Worm (Caenorhabditis elegans): ENCODE measurements around the gene C28H8.2.
A peak's percentile ranks its signal among the peaks of the same experiment; 100 is the strongest.

The C28H8.2 gene

ce11 chrIII:5950756-5951345 lies 30.7 kb downstream of the C28H8.2 start (continued):
- no peak for TF ChIP-seq ztf-11 (tag; optimal IDR thresholded peaks at IDR 0.05)
- no peak for TF ChIP-seq nhr-11 (tag; optimal IDR thresholded peaks at IDR 0.05)
- no peak for TF ChIP-seq fkh-2 (tag; optimal IDR thresholded peaks at IDR 0.05)
- TF ChIP-seq elt-2 (tag; optimal IDR thresholded peaks at IDR 0.05): peak; percentile 75
- no peak for TF ChIP-seq nhr-237 (tag; optimal IDR thresholded peaks at IDR 0.05)
- TF ChIP-seq nhr-67 (tag; optimal IDR thresholded peaks at IDR 0.05): no peak
- TF ChIP-seq nhr-28 (tag; optimal IDR thresholded peaks at IDR 0.05): no peak
- no peak for TF ChIP-seq unc-62 (GFP tag; optimal IDR thresholded peaks at IDR 0.05)
- no peak for TF ChIP-seq pha-4 (tag; optimal IDR thresholded peaks at IDR 0.05)
- TF ChIP-seq tbx-2 (tag; optimal IDR thresholded peaks at IDR 0.05): no peak
- no peak for TF ChIP-seq fos-1 (tag; optimal IDR thresholded peaks at IDR 0.05)
- no peak for TF ChIP-seq egl-27 (tag; optimal IDR thresholded peaks at IDR 0.05)
- no peak for TF ChIP-seq nhr-76 (tag; optimal IDR thresholded peaks at IDR 0.05)
- no peak for TF ChIP-seq sea-2 (GFP tag; optimal IDR thresholded peaks at IDR 0.05)
- no peak for TF ChIP-seq nhr-23 (tag; optimal IDR thresholded peaks at IDR 0.05)
- no peak for TF ChIP-seq R02D3.7 (tag; optimal IDR thresholded peaks at IDR 0.05)
- TF ChIP-seq egl-5 (tag; optimal IDR thresholded peaks at IDR 0.05): no peak
- TF ChIP-seq aly-2 (tag; optimal IDR thresholded peaks at IDR 0.05): no peak
- TF ChIP-seq ceh-82 (tag; optimal IDR thresholded peaks at IDR 0.05): no peak
- TF ChIP-seq nhr-43 (tag; optimal IDR thresholded peaks at IDR 0.05; ENCODE audit: poor library complexity, severe bottlenecking): peak; percentile 27

- TF ChIP-seq pha-4 (tag; optimal IDR thresholded peaks at IDR 0.05): no peak
- no peak for TF ChIP-seq nhr-237 (tag; optimal IDR thresholded peaks at IDR 0.05)
- no peak for TF ChIP-seq ceh-9 (tag; optimal IDR thresholded peaks at IDR 0.05)
- TF ChIP-seq tbx-2 (tag; optimal IDR thresholded peaks at IDR 0.05): no peak
- no peak for TF ChIP-seq pqm-1 (tag; optimal IDR thresholded peaks at IDR 0.05)
- TF ChIP-seq elt-2 (tag; optimal IDR thresholded peaks at IDR 0.05): no peak
- TF ChIP-seq daf-12 (tag; optimal IDR thresholded peaks at IDR 0.05): no peak
- TF ChIP-seq R02D3.7 (tag; optimal IDR thresholded peaks at IDR 0.05): no peak
- TF ChIP-seq nhr-23 (tag; optimal IDR thresholded peaks at IDR 0.05): peak; percentile 27
- no peak for TF ChIP-seq ztf-4 (tag; optimal IDR thresholded peaks at IDR 0.05)
- TF ChIP-seq ama-1 (optimal IDR thresholded peaks at IDR 0.05): peak; percentile 58
- no peak for TF ChIP-seq nhr-28 (tag; optimal IDR thresholded peaks at IDR 0.05)
- TF ChIP-seq elt-1 (tag; optimal IDR thresholded peaks at IDR 0.05): no peak
- peak; percentile 22 for TF ChIP-seq mdl-1 (tag; optimal IDR thresholded peaks at IDR 0.05)
- peak; percentile 87 for TF ChIP-seq nhr-25 (tag; optimal IDR thresholded peaks at IDR 0.05)
- TF ChIP-seq nhr-11 (tag; optimal IDR thresholded peaks at IDR 0.05): no peak
- peak; percentile 13 for TF ChIP-seq nfya-1 (tag; optimal IDR thresholded peaks at IDR 0.05; ENCODE audit: insufficient read depth)
- no peak for TF ChIP-seq zag-1 (tag; optimal IDR thresholded peaks at IDR 0.05)
- no peak for TF ChIP-seq nhr-77 (tag; optimal IDR thresholded peaks at IDR 0.05)
- TF ChIP-seq nhr-67 (tag; optimal IDR thresholded peaks at IDR 0.05): no peak
Observed at ce11 chrIII:5951589-5952378, 31.7 kb downstream of the C28H8.2 start.

- no peak for TF ChIP-seq sea-2 (GFP tag; optimal IDR thresholded peaks at IDR 0.05)
- TF ChIP-seq nhr-77 (tag; optimal IDR thresholded peaks at IDR 0.05): peak; percentile 40
- peak; percentile 12 for TF ChIP-seq pha-4 (tag; optimal IDR thresholded peaks at IDR 0.05)
- no peak for TF ChIP-seq unc-39 (tag; optimal IDR thresholded peaks at IDR 0.05)
- TF ChIP-seq nhr-23 (tag; optimal IDR thresholded peaks at IDR 0.05): peak; percentile 42
- TF ChIP-seq zag-1 (tag; optimal IDR thresholded peaks at IDR 0.05): no peak
- peak; percentile 67 for TF ChIP-seq nhr-25 (tag; optimal IDR thresholded peaks at IDR 0.05)
- peak; percentile 15 for TF ChIP-seq pqm-1 (tag; optimal IDR thresholded peaks at IDR 0.05)
- no peak for TF ChIP-seq eor-1 (tag; optimal IDR thresholded peaks at IDR 0.05)
- TF ChIP-seq egl-27 (tag; optimal IDR thresholded peaks at IDR 0.05): no peak
- TF ChIP-seq nhr-12 (tag; optimal IDR thresholded peaks at IDR 0.05): no peak
- TF ChIP-seq hmg-11 (tag; optimal IDR thresholded peaks at IDR 0.05): no peak
- no peak for TF ChIP-seq nhr-67 (tag; optimal IDR thresholded peaks at IDR 0.05)
- TF ChIP-seq lsy-12 (tag; optimal IDR thresholded peaks at IDR 0.05): no peak
- no peak for TF ChIP-seq ceh-16 (tag; optimal IDR thresholded peaks at IDR 0.05)
- TF ChIP-seq nhr-43 (tag; optimal IDR thresholded peaks at IDR 0.05; ENCODE audit: poor library complexity, severe bottlenecking): peak; percentile 55
- TF ChIP-seq nhr-11 (tag; optimal IDR thresholded peaks at IDR 0.05): no peak
- no peak for TF ChIP-seq daf-12 (tag; optimal IDR thresholded peaks at IDR 0.05)
- TF ChIP-seq ztf-4 (tag; optimal IDR thresholded peaks at IDR 0.05): peak; percentile 6
- no peak for TF ChIP-seq skn-1 (tag; optimal IDR thresholded peaks at IDR 0.05)
- TF ChIP-seq aly-2 (tag; optimal IDR thresholded peaks at IDR 0.05): peak; percentile 73
- no peak for TF ChIP-seq unc-62 (GFP tag; optimal IDR thresholded peaks at IDR 0.05)
- no peak for TF ChIP-seq fkh-10 (GFP tag; optimal IDR thresholded peaks at IDR 0.05)
- no peak for TF ChIP-seq lin-39 (tag; optimal IDR thresholded peaks at IDR 0.05)
- TF ChIP-seq jun-1 (tag; optimal IDR thresholded peaks at IDR 0.05): no peak
- peak; percentile 35 for TF ChIP-seq ama-1 (optimal IDR thresholded peaks at IDR 0.05)
- no peak for TF ChIP-seq elt-1 (tag; optimal IDR thresholded peaks at IDR 0.05)
- no peak for TF ChIP-seq elt-2 (tag; optimal IDR thresholded peaks at IDR 0.05)
- TF ChIP-seq ZK546.5 (tag; optimal IDR thresholded peaks at IDR 0.05): no peak
- no peak for TF ChIP-seq elt-3 (tag; optimal IDR thresholded peaks at IDR 0.05)
Observed at ce11 chrIII:5953041-5953912, 33.2 kb downstream of the C28H8.2 start.
